Fruit fly (Drosophila melanogaster) whole organism: Measurements from ENCODE around the gene CG42717.
A peak's percentile ranks its signal among the peaks of the same experiment; 100 is the strongest.

Experiments
- CG8478 ChIP-seq: fragments of >200 bp; optimal IDR thresholded peaks from 2 replicates; lab custom pipeline; 2018; ENCODE audit warnings: inconsistent platforms
- Dll ChIP-seq: fragments of >200 bp; optimal IDR thresholded peaks from 2 replicates; lab custom pipeline; 2017
- EcR ChIP-seq, 2 experiments: fragments of >200 bp; optimal IDR thresholded peaks; 2 replicates each; lab custom pipeline; 2017; ENCODE audit warnings: missing biosample characterization in 2 of 2, missing genetic modification characterization in 2 of 2, missing genetic modification reagents in 2 of 2
- pan ChIP-seq: fragments of >200 bp; optimal IDR thresholded peaks from 2 replicates; lab custom pipeline; 2017
- psq ChIP-seq: fragments of >200 bp; optimal IDR thresholded peaks from 2 replicates; lab custom pipeline; 2017
- usp ChIP-seq: fragments of >200 bp; optimal IDR thresholded peaks from 2 replicates; lab custom pipeline; 2017; ENCODE audit warnings: missing biosample characterization, missing genetic modification characterization, mixed read lengths

DNA sequence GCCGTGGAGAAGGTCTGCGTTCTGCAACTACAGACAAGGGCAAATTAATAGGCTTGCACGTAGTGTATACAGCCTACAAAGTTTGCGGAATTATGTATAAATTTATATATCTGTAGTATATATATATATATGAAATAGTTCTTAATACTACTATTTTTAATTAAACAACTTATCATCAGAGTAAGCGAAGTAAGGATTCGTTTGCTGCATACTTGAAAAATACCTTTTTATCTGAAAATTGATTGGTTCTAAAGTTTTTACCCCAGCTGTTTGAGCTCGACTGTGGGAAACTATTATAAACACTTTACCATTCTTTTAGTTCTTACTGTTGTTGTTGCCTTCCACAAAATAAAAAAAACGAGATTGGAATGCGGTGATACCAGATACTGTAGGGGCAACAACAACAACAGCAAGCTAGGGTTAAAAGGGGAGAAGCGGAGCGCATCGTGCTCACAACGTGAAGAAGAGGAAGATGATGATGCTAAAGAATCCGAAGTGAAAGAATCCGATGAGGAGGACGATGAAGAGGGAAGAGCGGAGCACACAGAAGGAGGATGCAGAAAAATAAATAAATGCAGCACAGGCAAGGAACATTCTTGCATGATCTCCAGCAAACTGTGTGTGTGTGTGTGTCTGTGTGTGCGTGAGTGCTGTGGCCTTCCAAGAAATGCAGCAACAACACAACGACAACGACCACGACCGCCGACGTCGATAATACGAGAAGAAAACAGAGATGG lies 10.2 kb upstream of the CG42717 start:
- TF ChIP-seq EcR (GFP tag; optimal IDR thresholded peaks at IDR 0.05; lab: Kevin White, UChicago) (peak in 1 of 2 experiments; percentile 63), usp (GFP tag; lab: Kevin White, UChicago) (no peak), CG8478 (lab: Kevin White, UChicago) (no peak), pan (no peak), Dll (no peak), psq (lab: Kevin White, UChicago) (no peak)
